Fruit fly (Drosophila melanogaster): ENCODE measurements around the gene CG3473.

Gene CG3473

dm6 chr2L:14556811-14557210 is 6.7 kb downstream of the CG3473 start (continued):
- TF ChIP-seq onecut (GFP tag; IDR thresholded peaks at IDR 0.05) (peak; percentile 88), luna (GFP tag; optimal IDR thresholded peaks at IDR 0.05) (no peak), CG16815 (GFP tag; optimal IDR thresholded peaks at IDR 0.05) (peak; percentile 60), Myb (GFP tag; optimal IDR thresholded peaks at IDR 0.05) (peak; percentile 35), CG9609 (GFP tag; optimal IDR thresholded peaks at IDR 0.05) (peak; percentile 57), fd3F (GFP tag; optimal IDR thresholded peaks at IDR 0.05) (no peak), zen2 (GFP tag; IDR thresholded peaks at IDR 0.05; ENCODE audit: partially characterized antibody) (no peak), CG30431 (GFP tag; optimal IDR thresholded peaks at IDR 0.05) (peak; percentile 45), vvl (GFP tag; IDR thresholded peaks at IDR 0.05) (peak; percentile 73; the same call in 1 of the 2 replicates), CG31365 (tag; optimal IDR thresholded peaks at IDR 0.05) (peak; percentile 57), CG31441 (GFP tag; IDR thresholded peaks at IDR 0.05) (peak; percentile 72; the same call in 1 of the 2 replicates), fru (optimal IDR thresholded peaks at IDR 0.05) (no peak), sens-2 (GFP tag; IDR thresholded peaks at IDR 0.05) (peak; percentile 59; the same call in 1 of the 2 replicates), CG30403 (GFP tag; optimal IDR thresholded peaks at IDR 0.05) (peak; percentile 28), Dad (GFP tag; optimal IDR thresholded peaks at IDR 0.05) (peak; percentile 62), CG4282 (GFP tag; optimal IDR thresholded peaks at IDR 0.05) (peak; percentile 59), prd (optimal IDR thresholded peaks at IDR 0.05) (no peak), prd (GFP tag; IDR thresholded peaks at IDR 0.05) (peak; percentile 55; the same call in 2 of the 3 replicates), trem (tag; optimal IDR thresholded peaks at IDR 0.05) (no peak), CG17385 (GFP tag; optimal IDR thresholded peaks at IDR 0.05) (peak; percentile 74), Sry-β (GFP tag; optimal IDR thresholded peaks at IDR 0.05) (peak; percentile 72), CG12769 (tag; optimal IDR thresholded peaks at IDR 0.05) (peak; percentile 61), CG6683 (GFP tag; optimal IDR thresholded peaks at IDR 0.05) (peak; percentile 57), CG9437 (GFP tag; optimal IDR thresholded peaks at IDR 0.05) (no peak), CG16779 (GFP tag; IDR thresholded peaks at IDR 0.05) (no peak), Hmx (GFP tag; optimal IDR thresholded peaks at IDR 0.05) (no peak), Ravus (GFP tag; IDR thresholded peaks at IDR 0.05) (no peak; the same call in 1 of the 2 replicates), chinmo (GFP tag; IDR thresholded peaks at IDR 0.05; ENCODE audit: partially characterized antibody) (no peak), HmgD (GFP tag; optimal IDR thresholded peaks at IDR 0.05) (no peak), hbn (GFP tag; IDR thresholded peaks at IDR 0.05; ENCODE audit: partially characterized antibody) (no peak), aop (GFP tag; IDR thresholded peaks at IDR 0.05) (0 out of 2 replicates have a peak, but pooled peaks have one; percentile 53), CG2678 (tag; optimal IDR thresholded peaks at IDR 0.05) (peak; percentile 80), H2.0 (GFP tag; IDR thresholded peaks at IDR 0.05) (no peak), dysf (GFP tag; IDR thresholded peaks at IDR 0.05) (no peak), Tbp (GFP tag; optimal IDR thresholded peaks at IDR 0.05) (no peak), Jarid2 (GFP tag; optimal IDR thresholded peaks at IDR 0.05) (peak; percentile 35), disco-r (GFP tag; optimal IDR thresholded peaks at IDR 0.05) (peak; percentile 58), CG2120 (GFP tag; optimal IDR thresholded peaks at IDR 0.05) (peak; percentile 17), Camta (GFP tag; optimal IDR thresholded peaks at IDR 0.05) (peak; percentile 93), HLHmδ (GFP tag; optimal IDR thresholded peaks at IDR 0.05) (peak; percentile 90), CG34422 (GFP tag; IDR thresholded peaks at IDR 0.05) (no peak), Fer3 (tag; optimal IDR thresholded peaks at IDR 0.05) (peak; percentile 66), CG1603 (tag; optimal IDR thresholded peaks at IDR 0.05) (peak; percentile 90), NC2β (GFP tag; optimal IDR thresholded peaks at IDR 0.05) (peak; percentile 92), CG10654 (GFP tag; optimal IDR thresholded peaks at IDR 0.05) (peak; percentile 80), emc (GFP tag; optimal IDR thresholded peaks at IDR 0.05) (no peak), CG7556 (GFP tag; optimal IDR thresholded peaks at IDR 0.05) (peak; percentile 88), slbo (GFP tag; IDR thresholded peaks at IDR 0.05) (no peak), CG4404 (GFP tag; IDR thresholded peaks at IDR 0.05) (no peak), CG18476 (GFP tag; optimal IDR thresholded peaks at IDR 0.05) (peak; percentile 88), Bteb2 (GFP tag; optimal IDR thresholded peaks at IDR 0.05) (peak; percentile 61), sug (tag; optimal IDR thresholded peaks at IDR 0.05) (peak; percentile 38)

Data from whole organism, embryonic.